Fruit fly (Drosophila melanogaster): ENCODE measurements around the gene CG9368.

DNA sequence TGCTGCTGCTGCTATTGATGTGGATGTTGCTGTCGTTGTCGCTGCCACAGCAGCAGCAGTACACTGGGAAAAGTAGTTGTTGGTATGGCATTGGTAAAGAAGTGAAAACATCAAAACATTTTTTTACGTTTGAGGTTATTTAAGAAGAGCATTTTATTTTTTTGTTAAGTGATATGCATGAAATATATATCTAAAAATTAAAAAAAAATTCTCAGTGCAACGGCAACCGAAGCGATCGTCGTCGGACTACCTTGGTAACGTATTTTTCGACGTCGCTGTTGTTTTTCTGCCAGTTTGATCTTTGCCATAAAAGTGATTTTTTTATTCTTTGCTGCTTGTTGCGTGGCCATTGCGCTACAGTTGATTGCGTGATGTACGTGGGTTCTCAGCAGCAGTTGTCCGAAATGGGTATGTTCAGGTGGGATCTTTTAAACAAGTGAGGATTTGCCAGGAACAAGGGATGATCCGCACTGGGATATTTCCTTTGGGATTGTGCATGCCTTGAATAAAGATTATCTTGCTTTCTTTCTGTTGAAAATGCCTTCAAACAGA is 40.7 kb upstream of the CG9368 start:
- TF ChIP-seq h (optimal IDR thresholded peaks at IDR 0.05) (no peak), Myc (optimal IDR thresholded peaks at IDR 0.05) (no peak), Sin3A (optimal IDR thresholded peaks at IDR 0.05) (no peak), insv (optimal IDR thresholded peaks at IDR 0.05) (no peak), psq (optimal IDR thresholded peaks at IDR 0.05) (no peak), ttk (optimal IDR thresholded peaks at IDR 0.05) (no peak)

Data from Kc167 (cell line).